Fruit fly (Drosophila melanogaster) whole organism, embryonic: ENCODE results near the gene mfas.

Experiments
- Ada2b ChIP-seq: fragments of 200-800 bp; sonication (Bioruptor generic); IDR thresholded peaks from 2 replicates; pipeline ENCODE4 v1.3.6; 2022; ENCODE audit warnings: missing biosample characterization, missing genetic modification characterization
- Atf3 ChIP-seq: fragments of 200-800 bp; sonication (Bioruptor generic); optimal IDR thresholded peaks from 3 replicates; lab custom pipeline; 2016; ENCODE audit warnings: missing biosample characterization, missing genetic modification characterization
- CG10543 ChIP-seq: fragments of 200-800 bp; sonication (Bioruptor generic); optimal IDR thresholded peaks from 3 replicates; lab custom pipeline; 2017; ENCODE audit warnings: missing biosample characterization, mild to moderate bottlenecking, missing genetic modification characterization, moderate library complexity
- CG11456 ChIP-seq: fragments of 200-800 bp; sonication (Bioruptor generic); IDR thresholded peaks from 3 replicates; pipeline ENCODE4 v1.3.6; 2022; ENCODE audit warnings: missing biosample characterization, missing genetic modification characterization
- CG12659 ChIP-seq: fragments of 200-800 bp; sonication (Bioruptor generic); optimal IDR thresholded peaks from 3 replicates; lab custom pipeline; 2017; ENCODE audit warnings: mild to moderate bottlenecking, missing biosample characterization, missing genetic modification reagents, missing genetic modification characterization
- CG13296 ChIP-seq: fragments of 200-800 bp; sonication (Bioruptor generic); optimal IDR thresholded peaks from 3 replicates; lab custom pipeline; 2018; ENCODE audit warnings: missing biosample characterization, mild to moderate bottlenecking, missing genetic modification characterization
- CG14860 ChIP-seq: fragments of 200-800 bp; sonication (Bioruptor generic); IDR thresholded peaks from 3 replicates; pipeline ENCODE4 v1.3.6; 2022; ENCODE audit warnings: missing biosample characterization, missing genetic modification characterization; ENCODE audit not compliant: partially characterized antibody
- CG15073 ChIP-seq: fragments of 200-800 bp; sonication (Bioruptor generic); optimal IDR thresholded peaks from 2 replicates; lab custom pipeline; 2016; ENCODE audit warnings: missing biosample characterization, missing genetic modification characterization
- CG15479 ChIP-seq: fragments of 200-800 bp; sonication (Bioruptor generic); optimal IDR thresholded peaks from 3 replicates; lab custom pipeline; 2019; ENCODE audit warnings: missing biosample characterization, mild to moderate bottlenecking, missing genetic modification characterization, moderate library complexity
- CG17802 ChIP-seq: fragments of 200-800 bp; sonication (Bioruptor generic); optimal IDR thresholded peaks from 2 replicates; lab custom pipeline; 2018; ENCODE audit warnings: missing biosample characterization, mild to moderate bottlenecking, missing genetic modification characterization, moderate library complexity
- CG18599 ChIP-seq: fragments of 200-800 bp; sonication (Bioruptor generic); optimal IDR thresholded peaks from 3 replicates; lab custom pipeline; 2017; ENCODE audit warnings: missing biosample characterization, missing genetic modification characterization, mild to moderate bottlenecking, moderate library complexity, missing genetic modification reagents
- CG18619 ChIP-seq: fragments of 200-800 bp; sonication (Bioruptor generic); optimal IDR thresholded peaks from 3 replicates; lab custom pipeline; 2017; ENCODE audit warnings: missing biosample characterization, mild to moderate bottlenecking, missing genetic modification characterization
- CG2120 ChIP-seq: fragments of 200-800 bp; sonication (Bioruptor generic); optimal IDR thresholded peaks from 3 replicates; lab custom pipeline; 2016; ENCODE audit warnings: missing biosample characterization, missing genetic modification characterization
- CG33213 ChIP-seq: fragments of 200-800 bp; sonication (Bioruptor generic); optimal IDR thresholded peaks from 3 replicates; lab custom pipeline; 2016; ENCODE audit warnings: missing biosample characterization, missing genetic modification characterization
- CG4282 ChIP-seq: fragments of 200-800 bp; sonication (Bioruptor generic); optimal IDR thresholded peaks from 2 replicates; lab custom pipeline; 2016; ENCODE audit warnings: missing biosample characterization, missing genetic modification characterization
- CG4404 ChIP-seq: fragments of 200-800 bp; sonication (Bioruptor generic); IDR thresholded peaks from 2 replicates; pipeline ENCODE4 v1.3.6; 2022; ENCODE audit warnings: missing biosample characterization, missing genetic modification characterization
- CG4424 ChIP-seq: fragments of 200-800 bp; sonication (Bioruptor generic); optimal IDR thresholded peaks from 3 replicates; lab custom pipeline; 2016; ENCODE audit warnings: missing biosample characterization, missing genetic modification characterization
- CG6175 ChIP-seq: fragments of 200-800 bp; sonication (Bioruptor generic); IDR thresholded peaks from 3 replicates; pipeline ENCODE4 v1.3.6; 2022; ENCODE audit warnings: missing biosample characterization, missing genetic modification characterization
- CG6683 ChIP-seq: fragments of 200-800 bp; sonication (Bioruptor generic); optimal IDR thresholded peaks from 2 replicates; lab custom pipeline; 2017; ENCODE audit warnings: missing biosample characterization, mild to moderate bottlenecking, missing genetic modification characterization, missing genetic modification reagents
- CG6854 ChIP-seq: fragments of 200-800 bp; sonication (Bioruptor generic); optimal IDR thresholded peaks from 3 replicates; lab custom pipeline; 2017; ENCODE audit warnings: missing biosample characterization, mild to moderate bottlenecking, missing genetic modification characterization
- CG7556 ChIP-seq: fragments of 200-800 bp; sonication (Bioruptor generic); optimal IDR thresholded peaks from 2 replicates; lab custom pipeline; 2017; ENCODE audit warnings: missing biosample characterization, mild to moderate bottlenecking, missing genetic modification characterization
- CG7963 ChIP-seq: fragments of 200-800 bp; sonication (Bioruptor generic); IDR thresholded peaks from 3 replicates; pipeline ENCODE4 v1.3.6; 2022; ENCODE audit warnings: missing biosample characterization, missing genetic modification characterization; ENCODE audit not compliant: partially characterized antibody
- CG8089 ChIP-seq: fragments of 200-800 bp; sonication (Bioruptor generic); optimal IDR thresholded peaks from 3 replicates; lab custom pipeline; 2016; ENCODE audit warnings: missing biosample characterization, missing genetic modification characterization
- CG8478 ChIP-seq: fragments of >200 bp; optimal IDR thresholded peaks from 2 replicates; lab custom pipeline; 2018
- CG9797 ChIP-seq: fragments of 200-800 bp; sonication (Bioruptor generic); optimal IDR thresholded peaks from 3 replicates; lab custom pipeline; 2018; ENCODE audit warnings: missing biosample characterization, mild to moderate bottlenecking, missing genetic modification characterization
- CrebB ChIP-seq: fragments of 200-800 bp; sonication (Bioruptor generic); optimal IDR thresholded peaks from 3 replicates; lab custom pipeline; 2018; ENCODE audit warnings: missing biosample characterization, mild to moderate bottlenecking, missing genetic modification characterization
- E2f1 ChIP-seq: fragments of 200-800 bp; sonication (Bioruptor generic); IDR thresholded peaks from 2 replicates; pipeline ENCODE4 v1.3.6; 2022; ENCODE audit warnings: missing biosample characterization, missing genetic modification characterization
- Ets65A ChIP-seq: fragments of 200-800 bp; sonication (Bioruptor generic); peaks from one replicate; lab custom pipeline; 2016; ENCODE audit warnings: missing biosample characterization, missing genetic modification characterization
- Hr51 ChIP-seq, 2 experiments: fragments of 200-800 bp; sonication (Bioruptor generic); optimal IDR thresholded peaks; 2 replicates in 1 of 2; 3 replicates in 1 of 2; lab custom pipeline; 2016 to 2018; ENCODE audit warnings: missing biosample characterization in 2 of 2, missing genetic modification characterization in 2 of 2, mild to moderate bottlenecking in 1 of 2, moderate library complexity in 1 of 2
- Med ChIP-seq: fragments of 200-800 bp; sonication (Bioruptor generic); peaks from one replicate; lab custom pipeline; 2016; ENCODE audit warnings: missing biosample characterization, missing genetic modification characterization, mild to moderate bottlenecking, inconsistent platforms, moderate library complexity
- NC2α ChIP-seq: fragments of 200-800 bp; sonication (Bioruptor generic); optimal IDR thresholded peaks from 2 replicates; lab custom pipeline; 2016; ENCODE audit warnings: missing biosample characterization, missing genetic modification characterization
- Nf-YA ChIP-seq: fragments of 200-800 bp; sonication (Bioruptor generic); IDR thresholded peaks from 2 replicates; pipeline ENCODE4 v1.3.6; 2022; ENCODE audit warnings: missing biosample characterization, missing genetic modification characterization
- Ssrp ChIP-seq: fragments of 200-800 bp; sonication (Bioruptor generic); optimal IDR thresholded peaks from 2 replicates; lab custom pipeline; 2018; ENCODE audit warnings: missing biosample characterization, mild to moderate bottlenecking, missing genetic modification characterization, moderate library complexity
- Taf1 ChIP-seq: fragments of 200-800 bp; sonication (Bioruptor generic); IDR thresholded peaks from 2 replicates; pipeline ENCODE4 v1.3.6; 2022; ENCODE audit warnings: missing biosample characterization, missing genetic modification characterization
- Trl ChIP-seq, 3 experiments: fragments of >200 bp in 2 of 3; fragments of 200-800 bp in 1 of 3; sonication (Bioruptor generic) in 1 of 3; optimal IDR thresholded peaks; 2 replicates in 1 of 3; 3 replicates in 2 of 3; lab custom pipeline; 2016 to 2017; ENCODE audit warnings: missing biosample characterization in 1 of 3, missing genetic modification characterization in 1 of 3
- Usf ChIP-seq: fragments of 200-800 bp; sonication (Bioruptor generic); optimal IDR thresholded peaks from 2 replicates; lab custom pipeline; 2017; ENCODE audit warnings: missing genotype, missing biosample characterization, missing genetic modification characterization
- cg ChIP-seq: fragments of 200-800 bp; sonication (Bioruptor generic); optimal IDR thresholded peaks from 3 replicates; lab custom pipeline; 2019; ENCODE audit warnings: missing biosample characterization, mild to moderate bottlenecking, missing genetic modification characterization, moderate library complexity
- en ChIP-seq: fragments of 200-800 bp; sonication (Bioruptor generic); optimal IDR thresholded peaks from 2 replicates; lab custom pipeline; 2016; ENCODE audit warnings: missing biosample characterization, missing genetic modification characterization
- fd102C ChIP-seq: fragments of 200-800 bp; sonication (Bioruptor generic); optimal IDR thresholded peaks from 2 replicates; lab custom pipeline; 2018; ENCODE audit warnings: missing biosample characterization, mild to moderate bottlenecking, missing genetic modification characterization, moderate library complexity
- ftz-f1 ChIP-seq: fragments of 200-800 bp; sonication (Bioruptor generic); optimal IDR thresholded peaks from 2 replicates; lab custom pipeline; 2016; ENCODE audit warnings: missing biosample characterization, missing genetic modification characterization
- gcm ChIP-seq: fragments of 200-800 bp; sonication (Bioruptor generic); optimal IDR thresholded peaks from 2 replicates; lab custom pipeline; 2019; ENCODE audit warnings: missing biosample characterization, mild to moderate bottlenecking, missing genetic modification characterization, moderate library complexity
- grau ChIP-seq: fragments of 200-800 bp; optimal IDR thresholded peaks from 3 replicates; lab custom pipeline; 2019; ENCODE audit warnings: missing biosample characterization, mild to moderate bottlenecking, missing genetic modification characterization, moderate library complexity
- gt ChIP-seq: fragments of 200-800 bp; sonication (Bioruptor generic); IDR thresholded peaks from 2 replicates; pipeline ENCODE4 v1.3.6; 2022; ENCODE audit warnings: missing biosample characterization, missing genetic modification characterization
- jumu ChIP-seq: fragments of 200-800 bp; sonication (Bioruptor generic); optimal IDR thresholded peaks from 3 replicates; lab custom pipeline; 2016; ENCODE audit warnings: missing biosample characterization, missing genetic modification characterization
- luna ChIP-seq: fragments of 200-800 bp; sonication (Bioruptor generic); optimal IDR thresholded peaks from 2 replicates; lab custom pipeline; 2016; ENCODE audit warnings: missing biosample characterization, missing genetic modification characterization
- row ChIP-seq: fragments of 200-800 bp; sonication (Bioruptor generic); IDR thresholded peaks from 3 replicates; pipeline ENCODE4 v1.3.6; 2022; ENCODE audit warnings: missing biosample characterization, missing genetic modification characterization
- run ChIP-seq: fragments of 200-800 bp; sonication (Bioruptor generic); optimal IDR thresholded peaks from 3 replicates; lab custom pipeline; 2018; ENCODE audit warnings: missing biosample characterization, mild to moderate bottlenecking, missing genetic modification characterization
- sug ChIP-seq: fragments of 200-800 bp; optimal IDR thresholded peaks from 2 replicates; lab custom pipeline; 2019; ENCODE audit warnings: missing biosample characterization, mild to moderate bottlenecking, missing genetic modification characterization, moderate library complexity
- tup ChIP-seq: fragments of 200-800 bp; sonication (Bioruptor generic); optimal IDR thresholded peaks from 2 replicates; lab custom pipeline; 2016; ENCODE audit warnings: missing biosample characterization, mild to moderate bottlenecking, missing genetic modification characterization, moderate library complexity
- usp ChIP-seq: fragments of >200 bp; optimal IDR thresholded peaks from 2 replicates; lab custom pipeline; 2017; ENCODE audit warnings: missing biosample characterization, missing genetic modification characterization
- vnd ChIP-seq: fragments of 200-800 bp; sonication (Bioruptor generic); IDR thresholded peaks from 3 replicates; pipeline ENCODE4 v1.3.6; 2022; ENCODE audit warnings: missing biosample characterization, missing genetic modification characterization; ENCODE audit not compliant: partially characterized antibody

The mfas gene

DNA sequence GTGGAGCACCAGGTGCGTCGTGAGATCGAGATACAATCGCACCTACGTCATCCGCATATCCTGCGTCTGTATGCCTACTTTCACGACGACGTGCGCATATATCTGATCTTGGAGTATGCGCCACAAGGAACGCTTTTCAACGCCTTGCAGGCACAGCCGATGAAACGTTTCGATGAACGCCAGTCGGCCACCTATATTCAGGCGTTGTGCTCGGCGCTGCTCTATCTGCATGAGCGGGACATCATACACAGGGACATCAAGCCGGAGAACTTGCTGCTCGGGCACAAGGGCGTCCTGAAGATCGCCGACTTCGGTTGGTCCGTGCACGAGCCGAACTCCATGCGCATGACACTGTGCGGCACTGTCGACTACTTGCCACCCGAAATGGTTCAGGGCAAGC lies 29.1 kb downstream of the mfas start:
- 0 out of 3 replicates have a peak, but pooled peaks have one; percentile 22 for TF ChIP-seq CG11456
- TF ChIP-seq Med (GFP tag; lab: Kevin White, UChicago) = peak; percentile 51
- TF ChIP-seq CG6683 (GFP tag; lab: Kevin White, UChicago) = no peak
- no peak for TF ChIP-seq CG12659 (GFP tag; lab: Kevin White, UChicago)
- TF ChIP-seq CG9797 (GFP tag; lab: Kevin White, UChicago) = no peak
- no peak for TF ChIP-seq sug (tag; lab: Kevin White, UChicago)
- TF ChIP-seq CG4404 (GFP tag; lab: Robert Waterston, UW) = no peak
- TF ChIP-seq Ets65A (GFP tag; lab: Kevin White, UChicago) = peak; percentile 88
- TF ChIP-seq CG8478 = peak; percentile 59
- TF ChIP-seq CG7556 (GFP tag; lab: Kevin White, UChicago) = no peak
- no peak for TF ChIP-seq luna
- no peak for TF ChIP-seq CG10543
- no peak for TF ChIP-seq row (GFP tag; lab: Robert Waterston, UW)
- TF ChIP-seq grau = no peak
- TF ChIP-seq CG8089 (GFP tag; lab: Kevin White, UChicago) = no peak
- TF ChIP-seq Ssrp (tag; lab: Kevin White, UChicago) = no peak
- TF ChIP-seq Nf-YA = no peak
- no peak for TF ChIP-seq Usf (GFP tag; lab: Kevin White, UChicago)
- TF ChIP-seq vnd (GFP tag; lab: Robert Waterston, UW) = 0 out of 3 replicates have a peak, but pooled peaks have one; percentile 18
- TF ChIP-seq CG18599 = no peak
- TF ChIP-seq NC2α (GFP tag; lab: Kevin White, UChicago) = no peak
- TF ChIP-seq Taf1 (GFP tag; lab: Robert Waterston, UW) = no peak
- no peak for TF ChIP-seq run (tag; lab: Kevin White, UChicago)
- TF ChIP-seq ftz-f1 (GFP tag; lab: Kevin White, UChicago) = no peak
- TF ChIP-seq CG4282 = no peak
- TF ChIP-seq CG15479 (GFP tag; lab: Kevin White, UChicago) = no peak
- TF ChIP-seq CG6175 = no peak
- TF ChIP-seq jumu (GFP tag; lab: Kevin White, UChicago) = no peak
- TF ChIP-seq CrebB (tag; lab: Kevin White, UChicago) = no peak
- TF ChIP-seq en (GFP tag; lab: Kevin White, UChicago) = no peak
- no peak for TF ChIP-seq CG14860 (GFP tag; lab: Robert Waterston, UW)
- TF ChIP-seq, all 482 proteins: peak for 5

DNA sequence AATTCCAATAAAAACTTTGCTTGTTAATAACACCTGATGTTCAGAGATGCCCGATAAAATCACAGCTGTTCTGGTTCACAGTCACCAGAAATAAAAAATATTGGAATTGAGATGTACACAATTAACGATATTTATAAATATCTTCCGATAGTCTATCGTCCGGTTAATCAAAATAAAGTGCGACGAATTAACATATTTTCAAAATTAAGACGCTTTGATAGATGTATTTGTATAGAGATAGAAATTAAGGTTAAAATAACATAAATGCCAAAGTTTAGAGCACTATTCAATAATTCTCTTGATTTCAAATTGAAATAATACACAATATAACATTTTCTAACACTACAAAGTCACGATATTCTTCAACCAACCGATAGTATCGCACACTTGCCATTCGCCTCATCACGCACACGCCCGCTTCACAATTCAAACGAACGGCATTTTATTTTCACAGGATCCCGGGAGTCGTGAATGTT lies 30.3 kb downstream of the mfas start, which contains the start of the genes CG3281 and aurA:
Gene CG3281 (minus strand): TSS at position 67 of the 476 bp plus-strand sequence.
Gene aurA (plus strand): TSS at position 386 of the 476 bp plus-strand sequence.
- TF ChIP-seq Ada2b (no peak; the same call in 1 of the 2 replicates), CG17802 (tag; lab: Kevin White, UChicago) (no peak), tup (peak; percentile 42), Trl (optimal IDR thresholded peaks at IDR 0.05; lab: Kevin White, UChicago) (peak in 1 of 2 experiments; percentile 8), Trl (GFP tag; optimal IDR thresholded peaks at IDR 0.05; lab: Kevin White, UChicago) (peak; percentile 74), Atf3 (GFP tag; lab: Kevin White, UChicago) (peak; percentile 49), cg (GFP tag; lab: Kevin White, UChicago) (no peak), CG33213 (peak; percentile 70), CG6854 (GFP tag; lab: Kevin White, UChicago) (no peak), usp (no peak), fd102C (GFP tag; lab: Kevin White, UChicago) (no peak), gt (GFP tag; lab: Robert Waterston, UW) (no peak), gcm (GFP tag; lab: Kevin White, UChicago) (peak; percentile 49), CG7963 (peak; percentile 88), vnd (GFP tag; lab: Robert Waterston, UW) (peak; percentile 97), CG2120 (GFP tag; lab: Kevin White, UChicago) (peak; percentile 90), Hr51 (GFP tag; optimal IDR thresholded peaks at IDR 0.05; lab: Kevin White, UChicago) (peak; percentile 62 to 76), E2f1 (peak; percentile 38), CG15073 (no peak), CG13296 (GFP tag; lab: Kevin White, UChicago) (peak; percentile 51), CG18619 (GFP tag; lab: Kevin White, UChicago) (peak; percentile 36), CG14860 (GFP tag; lab: Robert Waterston, UW) (peak; percentile 96), CG4424 (GFP tag; lab: Kevin White, UChicago) (peak; percentile 82)
